Worm (Caenorhabditis elegans): Measurements from ENCODE around the gene srh-125.

srh-125 gene

DNA sequence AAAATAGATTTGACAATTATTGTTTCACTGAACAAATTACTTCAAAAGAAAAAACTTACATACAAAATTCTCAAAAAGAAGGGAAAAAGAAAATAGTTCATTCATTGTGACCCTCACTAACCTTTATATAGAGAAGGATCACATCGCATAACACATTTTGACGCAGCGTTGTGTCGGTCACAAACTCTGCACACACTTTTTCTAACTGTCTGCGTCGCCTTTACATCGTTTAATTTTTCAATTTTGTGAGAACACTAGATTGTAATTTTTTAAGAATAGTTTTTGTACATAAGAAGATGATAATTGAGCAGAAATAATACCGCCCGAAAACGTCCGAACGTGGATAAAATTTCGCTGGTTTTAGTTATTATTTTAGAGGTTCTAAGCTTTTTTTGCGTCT lies 4.3 kb upstream of the srh-125 start, which contains the start of gene C18B10.6:
Gene C18B10.6 (minus strand): TSS at position 101 of the 400 bp plus-strand sequence.
- TF ChIP-seq daf-16 (GFP tag; optimal IDR thresholded peaks at IDR 0.05) (no peak), daf-16 (tag; optimal IDR thresholded peaks at IDR 0.05) (no peak), pha-4 (GFP tag; IDR thresholded peaks at IDR 0.05) (no peak), pha-4 (tag; optimal IDR thresholded peaks at IDR 0.05) (no peak), nhr-48 (tag; optimal IDR thresholded peaks at IDR 0.05) (no peak), vab-7 (GFP tag; IDR thresholded peaks at IDR 0.05) (no peak), ztf-11 (tag; optimal IDR thresholded peaks at IDR 0.05) (no peak), zip-11 (GFP tag; IDR thresholded peaks at IDR 0.05) (no peak), tag-97 (GFP tag; IDR thresholded peaks at IDR 0.05) (no peak), nhr-237 (tag; optimal IDR thresholded peaks at IDR 0.05) (no peak), skn-1 (tag; optimal IDR thresholded peaks at IDR 0.05) (no peak), D1046.2 (GFP tag; IDR thresholded peaks at IDR 0.05) (no peak), nhr-76 (tag; optimal IDR thresholded peaks at IDR 0.05) (no peak), mes-2 (tag; optimal IDR thresholded peaks at IDR 0.05; ENCODE audit: poor library complexity, severe bottlenecking) (no peak), R02D3.7 (tag; optimal IDR thresholded peaks at IDR 0.05) (no peak), gei-8 (GFP tag; optimal IDR thresholded peaks at IDR 0.05) (no peak), mep-1 (tag; optimal IDR thresholded peaks at IDR 0.05) (no peak), pqm-1 (tag; optimal IDR thresholded peaks at IDR 0.05) (no peak), ceh-82 (tag; optimal IDR thresholded peaks at IDR 0.05) (no peak), F49E8.2 (tag; optimal IDR thresholded peaks at IDR 0.05; ENCODE audit: borderline replicate concordance) (no peak), lin-29 (GFP tag; IDR thresholded peaks at IDR 0.05) (no peak)

ce11 chrV:7478404-7478803 lies 1.7 kb upstream of the srh-125 start, which contains the start of gene str-190:
TSS of gene str-190 (minus strand) at chrV:7478504.
- TF ChIP-seq lin-1 (GFP tag; IDR thresholded peaks at IDR 0.05) (no peak), mep-1 (tag; optimal IDR thresholded peaks at IDR 0.05) (no peak)

DNA sequence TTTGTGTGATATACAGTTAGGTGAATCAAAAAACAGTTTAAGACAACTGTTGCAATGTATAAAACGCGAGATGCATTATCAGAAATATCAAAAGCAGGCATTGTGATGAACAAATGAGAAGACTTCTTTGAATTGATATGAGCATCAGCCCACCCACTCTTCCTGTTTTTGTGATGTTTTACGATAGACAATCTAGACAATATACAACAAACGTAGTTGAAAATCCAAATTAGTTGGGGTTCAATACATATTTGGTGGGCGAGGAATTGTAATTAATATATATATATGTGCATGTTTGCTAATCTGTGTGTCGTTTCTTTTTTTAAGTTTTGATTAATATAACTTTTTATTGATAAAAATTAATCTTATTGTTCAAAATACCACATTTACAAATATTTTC lies 3.9 kb downstream of the srh-125 start, which contains the start of gene str-28:
Gene str-28 (minus strand): TSS at position 101 of the 400 bp plus-strand sequence.
- no peak for TF ChIP-seq saeg-2 (GFP tag; IDR thresholded peaks at IDR 0.05)
- no peak for TF ChIP-seq zip-11 (GFP tag; IDR thresholded peaks at IDR 0.05)
- no peak for TF ChIP-seq rbr-2 (tag; optimal IDR thresholded peaks at IDR 0.05)
- no peak for TF ChIP-seq lin-13 (GFP tag; optimal IDR thresholded peaks at IDR 0.05)
- no peak for TF ChIP-seq nhr-10 (tag; optimal IDR thresholded peaks at IDR 0.05)
- TF ChIP-seq dve-1 (tag; optimal IDR thresholded peaks at IDR 0.05; ENCODE audit: insufficient read depth) = no peak
- no peak for TF ChIP-seq zfp-2 (tag; optimal IDR thresholded peaks at IDR 0.05)
- TF ChIP-seq ces-1 (GFP tag; optimal IDR thresholded peaks at IDR 0.05) = no peak
- no peak for TF ChIP-seq tag-97 (GFP tag; IDR thresholded peaks at IDR 0.05)
- TF ChIP-seq daf-12 (tag; optimal IDR thresholded peaks at IDR 0.05) = no peak

DNA sequence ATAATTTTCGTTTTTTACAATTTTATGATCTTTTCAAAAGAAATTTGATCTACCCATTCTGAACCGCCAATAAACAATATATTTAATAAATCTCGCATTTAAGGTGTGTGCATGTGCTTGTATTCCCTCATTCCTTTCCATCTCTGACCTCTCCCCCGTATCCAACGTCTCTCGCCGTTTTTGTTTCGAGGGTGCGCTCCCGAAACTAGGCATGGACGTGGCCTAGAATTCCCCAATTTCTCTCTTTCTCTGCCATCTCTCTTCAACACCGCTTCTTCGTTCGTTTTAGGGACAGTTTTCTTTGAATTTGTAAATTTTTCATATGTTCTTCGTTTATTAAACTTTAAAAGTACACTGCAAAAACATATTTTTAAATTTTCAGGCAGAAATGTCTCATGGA lies 11.2 kb downstream of the srh-125 start, which contains the start of gene F25E5.1:
Gene F25E5.1 (plus strand): TSS at position 376 of the 400 bp plus-strand sequence.
- TF ChIP-seq mes-2 (tag; optimal IDR thresholded peaks at IDR 0.05; ENCODE audit: poor library complexity, severe bottlenecking) = peak; percentile 95
- no peak for TF ChIP-seq nhr-11 (tag; optimal IDR thresholded peaks at IDR 0.05)
- peak; percentile 62 for TF ChIP-seq dpl-1 (GFP tag; optimal IDR thresholded peaks at IDR 0.05)
- TF ChIP-seq ceh-82 (tag; optimal IDR thresholded peaks at IDR 0.05) = no peak
- peak; percentile 75; the same call in 1 of the 2 replicates for TF ChIP-seq dmd-9 (GFP tag; IDR thresholded peaks at IDR 0.05)
- peak; percentile 17; the same call in 1 of the 2 replicates for TF ChIP-seq ceh-44 (GFP tag; IDR thresholded peaks at IDR 0.05)
- TF ChIP-seq nhr-102 (tag; optimal IDR thresholded peaks at IDR 0.05) = peak; percentile 26
- TF ChIP-seq hlh-30 (tag; optimal IDR thresholded peaks at IDR 0.05; ENCODE audit: insufficient read depth) = peak; percentile 63
- TF ChIP-seq pqm-1 (tag; optimal IDR thresholded peaks at IDR 0.05) = peak; percentile 48
- TF ChIP-seq mdl-1 (tag; optimal IDR thresholded peaks at IDR 0.05) = peak in 1 of 2 experiments; percentile 81
- no peak for TF ChIP-seq nhr-111 (GFP tag; optimal IDR thresholded peaks at IDR 0.05)
- TF ChIP-seq vab-7 (GFP tag; IDR thresholded peaks at IDR 0.05) = no peak
- peak in 1 of 2 experiments; percentile 93 for TF ChIP-seq unc-62 (GFP tag; optimal IDR thresholded peaks at IDR 0.05 in 1 of 2)
- no peak for TF ChIP-seq unc-62 (tag; optimal IDR thresholded peaks at IDR 0.05)
- TF ChIP-seq nhr-48 (tag; optimal IDR thresholded peaks at IDR 0.05) = no peak
- TF ChIP-seq ZK337.2 (GFP tag; IDR thresholded peaks at IDR 0.05) = 0 out of 2 replicates have a peak, but pooled peaks have one; percentile 10
- no peak for TF ChIP-seq pha-4 (GFP tag; IDR thresholded peaks at IDR 0.05)
- peak; percentile 31 for TF ChIP-seq pha-4 (tag; optimal IDR thresholded peaks at IDR 0.05)
- TF ChIP-seq rbr-2 (tag; optimal IDR thresholded peaks at IDR 0.05) = peak; percentile 53
- TF ChIP-seq nhr-28 (tag; optimal IDR thresholded peaks at IDR 0.05) = peak; percentile 59
- no peak for TF ChIP-seq egl-27 (tag; optimal IDR thresholded peaks at IDR 0.05)
- TF ChIP-seq daf-19 (GFP tag; conservative IDR thresholded peaks at IDR 0.05) = no peak
- peak; percentile 61; the same call in 1 of the 2 replicates for TF ChIP-seq hmg-1.1 (GFP tag; IDR thresholded peaks at IDR 0.05)
- TF ChIP-seq nhr-6 (tag; optimal IDR thresholded peaks at IDR 0.05) = peak; percentile 70
- peak; percentile 52 for TF ChIP-seq unc-130 (GFP tag; optimal IDR thresholded peaks at IDR 0.05)
